Worm (Caenorhabditis elegans): Measurements from ENCODE around the gene gpa-2.

DNA sequence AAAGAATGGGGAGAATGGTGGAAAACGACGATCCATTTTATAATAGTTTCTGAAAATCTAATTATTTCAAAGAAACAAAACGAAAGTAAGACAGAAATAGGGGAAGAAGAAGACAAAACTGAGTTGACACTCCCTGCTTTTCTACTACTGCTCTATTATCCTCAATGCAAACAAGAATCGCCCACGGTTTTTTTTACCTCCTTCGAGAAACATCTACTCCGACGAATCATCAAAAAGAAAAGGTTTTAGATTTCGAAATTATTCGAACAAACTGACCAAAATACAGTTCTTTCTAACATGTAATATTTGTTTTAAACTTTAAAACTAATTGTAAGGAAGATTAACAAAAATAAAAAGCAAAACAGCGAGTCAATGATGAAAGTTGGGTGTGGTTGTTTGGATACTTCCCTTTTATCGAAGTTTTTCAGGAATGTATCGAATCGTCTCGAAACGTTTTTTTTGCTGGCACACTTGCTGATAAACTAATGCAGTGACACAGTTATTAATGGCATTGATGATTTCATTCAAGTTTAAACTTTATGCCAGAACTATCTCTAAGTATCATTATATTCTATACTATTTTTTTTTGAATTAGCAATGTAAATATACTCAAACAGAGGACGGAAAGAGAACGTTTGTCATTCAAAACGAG lies 15.2 kb downstream of the gpa-2 start, which contains the start of gene hsp-17:
- no peak for TF ChIP-seq unc-130 (GFP tag; optimal IDR thresholded peaks at IDR 0.05)
- no peak for TF ChIP-seq nhr-76 (tag; optimal IDR thresholded peaks at IDR 0.05)
